Worm (Caenorhabditis elegans): ENCODE results near the gene sru-17.
A peak's percentile ranks its signal among the peaks of the same experiment; 100 is the strongest.
"Not testable (repeated sequence)": the region's sequence is repeated elsewhere in the genome, so short reads cannot be mapped to it uniquely, and the experiment has no call there.

Gene sru-17

DNA sequence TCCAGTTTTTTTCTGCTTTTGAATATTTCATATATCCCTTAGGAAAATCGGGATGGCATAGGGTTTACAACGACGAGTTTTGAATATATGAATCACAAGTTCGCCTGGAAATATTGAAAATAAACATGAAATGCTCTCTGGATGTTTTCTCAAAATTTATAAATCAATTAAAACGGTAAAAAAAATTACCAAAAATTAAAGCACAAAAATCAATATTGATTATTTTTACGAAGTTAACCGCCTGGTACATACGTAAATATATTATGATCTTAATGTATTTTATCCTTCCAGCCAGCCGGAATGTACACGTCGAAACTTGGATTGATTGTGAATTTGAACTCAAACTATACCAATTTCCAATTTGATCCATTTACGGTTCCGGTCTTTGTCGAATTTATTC, at the start of gene sru-17:
Gene sru-17, plus strand, starts transcription at position 301 of the 400 bp plus-strand sequence.
- not testable (repeated sequence) for TF ChIP-seq zag-1 (tag; optimal IDR thresholded peaks at IDR 0.05); mes-2 (tag; optimal IDR thresholded peaks at IDR 0.05; ENCODE audit: poor library complexity, severe bottlenecking); zfp-3 (GFP tag; conservative IDR thresholded peaks at IDR 0.05)

DNA sequence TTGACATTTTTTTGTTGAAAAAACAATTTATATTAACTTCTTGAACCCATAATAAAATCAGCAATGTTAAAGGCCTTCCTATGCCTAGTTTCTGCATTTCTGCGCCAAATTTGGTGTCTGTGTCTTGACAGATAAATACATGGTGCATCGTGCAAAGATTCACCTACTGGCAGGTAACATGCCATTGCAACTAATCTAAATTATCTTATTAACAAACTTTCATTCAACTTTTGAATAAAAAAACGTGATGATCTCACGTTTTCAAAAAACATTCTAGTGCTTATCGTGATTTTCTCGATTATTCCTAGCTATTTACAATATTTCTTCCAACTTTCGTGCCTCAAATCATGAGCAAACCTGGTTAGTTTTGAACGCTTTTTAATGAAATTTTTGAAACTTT, 48.9 kb upstream of the sru-17 start, which contains the start of gene C25G4.7:
Gene C25G4.7, plus strand, starts transcription at position 301 of the 400 bp plus-strand sequence.
- no peak for TF ChIP-seq nhr-102 (tag; optimal IDR thresholded peaks at IDR 0.05)

DNA sequence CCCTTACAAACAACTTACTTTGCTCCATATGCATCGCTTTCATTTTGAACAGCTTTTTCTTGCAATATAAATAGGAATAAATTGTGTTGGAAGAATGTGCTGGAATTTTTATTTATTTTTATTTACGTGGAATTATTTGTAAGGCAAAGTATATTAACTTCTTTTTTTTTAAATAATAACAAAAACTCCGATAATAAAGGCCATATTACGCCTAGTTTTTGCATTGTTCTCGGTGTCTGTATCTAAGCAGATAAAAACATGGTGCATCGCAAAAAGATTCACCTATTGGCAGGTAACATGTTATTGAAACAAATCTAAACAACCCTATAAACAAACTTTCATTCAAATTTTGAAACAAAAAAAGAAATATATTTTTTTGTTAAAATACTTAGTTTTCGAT, 42.1 kb upstream of the sru-17 start, which contains the start of gene C25G4.8:
Gene C25G4.8, minus strand, starts transcription at position 101 of the 400 bp plus-strand sequence.
- TF ChIP-seq F44E2.7 (GFP tag; IDR thresholded peaks at IDR 0.05) (no peak), daf-8 (GFP tag; IDR thresholded peaks at IDR 0.05) (no peak), F10B5.3 (tag; optimal IDR thresholded peaks at IDR 0.05) (no peak), R02D3.7 (tag; optimal IDR thresholded peaks at IDR 0.05) (no peak), fkh-10 (GFP tag; optimal IDR thresholded peaks at IDR 0.05) (no peak), ama-1 (optimal IDR thresholded peaks at IDR 0.05) (no peak), spr-3 (GFP tag; optimal IDR thresholded peaks at IDR 0.05) (no peak), nhr-237 (tag; optimal IDR thresholded peaks at IDR 0.05) (no peak), T26A8.4 (GFP tag; IDR thresholded peaks at IDR 0.05) (no peak), ztf-11 (tag; optimal IDR thresholded peaks at IDR 0.05) (no peak)

DNA sequence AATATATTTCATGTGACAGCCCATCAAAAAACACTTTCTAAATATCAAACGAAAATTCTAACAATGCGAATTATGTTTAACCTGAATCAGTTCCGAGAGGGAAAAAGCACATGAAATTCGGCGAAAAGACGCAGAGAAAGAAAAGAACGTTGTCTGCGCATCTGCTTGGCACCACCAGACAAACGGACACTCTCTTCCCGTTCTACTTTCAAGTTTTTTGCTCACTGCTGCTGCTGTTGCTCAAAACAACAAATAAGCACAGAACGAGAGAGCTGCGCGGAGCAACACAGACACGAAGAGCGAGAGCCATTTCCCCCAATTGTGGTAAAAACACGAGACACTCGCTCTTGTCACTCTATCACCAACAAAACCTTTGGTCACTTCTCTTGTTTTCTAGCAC, 40.7 kb upstream of the sru-17 start:
- TF ChIP-seq unc-62 (GFP tag; optimal IDR thresholded peaks at IDR 0.05 in 1 of 2) (peak in 1 of 2 experiments; percentile 63), unc-62 (tag; optimal IDR thresholded peaks at IDR 0.05) (no peak), ctbp-1 (GFP tag; IDR thresholded peaks at IDR 0.05) (no peak), mes-2 (tag; optimal IDR thresholded peaks at IDR 0.05; ENCODE audit: poor library complexity, severe bottlenecking) (peak; percentile 33), fkh-10 (GFP tag; optimal IDR thresholded peaks at IDR 0.05) (peak; percentile 47), nhr-25 (tag; optimal IDR thresholded peaks at IDR 0.05; ENCODE audit: borderline replicate concordance, insufficient read depth) (no peak), hlh-11 (tag; optimal IDR thresholded peaks at IDR 0.05) (peak; percentile 12), hmg-1.1 (GFP tag; IDR thresholded peaks at IDR 0.05) (peak; percentile 48; the same call in 1 of the 2 replicates), hlh-30 (tag; optimal IDR thresholded peaks at IDR 0.05; ENCODE audit: insufficient read depth) (peak; percentile 57), egl-43 (GFP tag; IDR thresholded peaks at IDR 0.05) (0 out of 2 replicates have a peak, but pooled peaks have one; percentile 29)

DNA sequence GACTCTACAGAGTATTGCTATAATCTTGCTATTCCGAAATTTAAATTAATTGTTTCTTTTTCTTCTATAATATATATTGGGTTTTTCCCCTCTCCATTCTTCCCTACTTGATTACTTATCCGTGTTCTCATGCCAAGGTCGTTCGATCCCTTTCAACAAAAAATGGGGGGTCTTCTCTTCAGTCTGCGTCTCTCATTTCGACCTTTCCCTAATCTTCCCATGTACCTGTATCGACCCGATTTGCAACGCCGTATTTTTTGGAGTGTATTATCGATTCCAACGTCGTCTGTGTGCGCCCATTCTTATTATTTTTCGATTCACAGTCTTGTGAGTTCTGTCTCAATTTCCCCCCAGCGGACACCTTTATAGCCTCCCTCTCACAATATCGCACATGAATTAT, 37.7 kb upstream of the sru-17 start:
- peak; percentile 55 for TF ChIP-seq nhr-25 (tag; optimal IDR thresholded peaks at IDR 0.05; ENCODE audit: borderline replicate concordance, insufficient read depth)
- no peak for TF ChIP-seq lin-1 (GFP tag; IDR thresholded peaks at IDR 0.05)
- no peak for TF ChIP-seq rbr-2 (tag; optimal IDR thresholded peaks at IDR 0.05)
- TF ChIP-seq nhr-28 (tag; optimal IDR thresholded peaks at IDR 0.05): peak; percentile 54

DNA sequence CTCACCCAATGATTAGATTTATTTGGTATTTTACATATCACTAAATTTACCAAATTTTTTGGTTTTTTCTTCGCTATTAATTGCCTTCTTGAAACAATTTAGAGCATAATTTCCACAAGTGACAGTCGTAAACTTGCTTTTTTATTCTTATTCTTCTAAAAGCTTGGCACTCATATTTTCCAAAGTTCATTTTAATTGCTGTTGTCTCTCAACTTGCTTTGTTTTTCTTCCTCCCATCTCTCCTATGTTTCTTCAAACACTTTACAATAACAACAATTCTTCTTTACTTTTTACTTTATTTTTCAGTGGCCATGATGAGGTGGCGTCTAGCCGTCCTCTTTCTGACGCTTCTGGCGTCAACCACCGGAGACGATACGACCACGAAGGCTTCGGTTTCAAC, 37.1 kb upstream of the sru-17 start, which contains the start of gene igdb-2:
Gene igdb-2, plus strand, starts transcription at position 301 of the 400 bp plus-strand sequence.
- TF ChIP-seq madf-5 (GFP tag; IDR thresholded peaks at IDR 0.05) (no peak), Y5F2A.4 (GFP tag; optimal IDR thresholded peaks at IDR 0.05) (no peak)

DNA sequence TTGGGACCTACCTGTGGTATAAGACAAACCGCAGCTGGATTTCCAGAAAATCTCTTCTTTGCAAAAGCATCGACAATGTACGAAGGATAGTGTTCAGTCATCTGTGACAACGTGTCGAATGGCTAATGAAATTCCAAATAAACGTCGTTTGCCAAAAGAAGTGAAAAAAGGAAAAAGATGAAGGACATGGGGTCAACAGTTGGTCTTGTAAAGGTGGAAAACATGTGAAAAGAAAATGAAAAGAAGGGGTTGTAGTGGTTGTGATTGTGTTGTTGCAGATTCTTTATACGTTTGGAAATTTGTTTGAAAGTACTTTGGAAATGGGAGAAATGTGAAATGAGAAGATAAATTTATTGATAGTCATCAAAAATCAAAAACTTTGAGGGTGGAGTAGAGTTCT, 28.6 kb upstream of the sru-17 start, which contains the start of gene T04A11.1:
Gene T04A11.1, minus strand, starts transcription at position 101 of the 400 bp plus-strand sequence.
- TF ChIP-seq lin-38 (GFP tag; IDR thresholded peaks at IDR 0.05); lim-7 (GFP tag; IDR thresholded peaks at IDR 0.05); attf-4 (tag; optimal IDR thresholded peaks at IDR 0.05): not testable (repeated sequence)

Data from whole organism, L4 larva.